Fruit fly (Drosophila melanogaster) whole organism, pupa: ENCODE results near the gene PIG-P.

Source experiments
- CG10348 ChIP-seq: fragments of 200-800 bp; sonication (Bioruptor generic); IDR thresholded peaks from 2 replicates; pipeline ENCODE4 v1.3.6; 2022; ENCODE audit warnings: missing biosample characterization, missing genetic modification characterization
- CG12605 ChIP-seq: fragments of 200-800 bp; sonication (Bioruptor generic); IDR thresholded peaks from 2 replicates; pipeline ENCODE4 v1.3.6; 2022; ENCODE audit warnings: missing biosample characterization, missing genetic modification characterization
- CG13204 ChIP-seq: fragments of 200-800 bp; sonication (Bioruptor generic); optimal IDR thresholded peaks from 2 replicates; lab custom pipeline; 2018; ENCODE audit warnings: missing biosample characterization, mild to moderate bottlenecking, missing genetic modification characterization, moderate library complexity
- CG14655 ChIP-seq: fragments of 200-800 bp; sonication (Bioruptor generic); optimal IDR thresholded peaks from 3 replicates; lab custom pipeline; 2017; ENCODE audit warnings: mild to moderate bottlenecking, missing biosample characterization, missing genetic modification reagents, missing genetic modification characterization
- CG15710 ChIP-seq: fragments of 200-800 bp; sonication (Bioruptor generic); optimal IDR thresholded peaks from 2 replicates; lab custom pipeline; 2018; ENCODE audit warnings: missing biosample characterization, mild to moderate bottlenecking, missing genetic modification characterization, moderate library complexity
- CG17806 ChIP-seq: fragments of 200-800 bp; sonication (Bioruptor generic); optimal IDR thresholded peaks from 2 replicates; lab custom pipeline; 2018; ENCODE audit warnings: missing biosample characterization, mild to moderate bottlenecking, missing genetic modification characterization, moderate library complexity
- CG32121 ChIP-seq: fragments of 200-800 bp; sonication (Bioruptor generic); IDR thresholded peaks from 2 replicates; pipeline ENCODE4 v1.3.6; 2022; ENCODE audit warnings: missing biosample characterization, missing genetic modification characterization
- CG34367 ChIP-seq: fragments of 200-800 bp; sonication (Bioruptor generic); optimal IDR thresholded peaks from 2 replicates; lab custom pipeline; 2018; ENCODE audit warnings: missing biosample characterization, mild to moderate bottlenecking, missing genetic modification characterization
- CG4496 ChIP-seq: fragments of 200-800 bp; sonication (Bioruptor generic); IDR thresholded peaks from 3 replicates; pipeline ENCODE4 v1.3.6; 2022; ENCODE audit warnings: missing biosample characterization, missing genetic modification characterization
- CG8159 ChIP-seq: fragments of 200-800 bp; sonication (Bioruptor generic); optimal IDR thresholded peaks from 3 replicates; lab custom pipeline; 2018; ENCODE audit warnings: missing biosample characterization, mild to moderate bottlenecking, missing genetic modification characterization, moderate library complexity
- CG8301 ChIP-seq: fragments of 200-800 bp; sonication (Bioruptor generic); optimal IDR thresholded peaks from 2 replicates; lab custom pipeline; 2018; ENCODE audit warnings: missing biosample characterization, mild to moderate bottlenecking, missing genetic modification characterization
- CG9948 ChIP-seq: fragments of 200-800 bp; sonication (Bioruptor generic); optimal IDR thresholded peaks from 2 replicates; lab custom pipeline; 2018; ENCODE audit warnings: missing biosample characterization, mild to moderate bottlenecking, missing genetic modification characterization, moderate library complexity
- D1 ChIP-seq: fragments of 200-800 bp; sonication (Bioruptor generic); optimal IDR thresholded peaks from 2 replicates; lab custom pipeline; 2018; ENCODE audit warnings: missing biosample characterization, mild to moderate bottlenecking, missing genetic modification characterization, moderate library complexity
- EcR ChIP-seq: fragments of 200-800 bp; sonication (Bioruptor generic); optimal IDR thresholded peaks from 3 replicates; lab custom pipeline; 2019; ENCODE audit warnings: missing biosample characterization, missing genetic modification characterization, mild to moderate bottlenecking, moderate library complexity, missing genetic modification reagents
- Ets98B ChIP-seq: fragments of 200-800 bp; sonication (Bioruptor generic); IDR thresholded peaks from 2 replicates; pipeline ENCODE4 v1.3.6; 2022; ENCODE audit warnings: missing biosample characterization, missing genetic modification characterization
- Pif1A ChIP-seq: fragments of 200-800 bp; sonication (Bioruptor generic); optimal IDR thresholded peaks from 3 replicates; lab custom pipeline; 2016; ENCODE audit warnings: missing biosample characterization, missing genetic modification characterization
- Pif1B ChIP-seq: fragments of 200-800 bp; sonication (Bioruptor generic); optimal IDR thresholded peaks from 3 replicates; lab custom pipeline; 2016; ENCODE audit warnings: missing biosample characterization, missing genetic modification characterization
- Snoo ChIP-seq: fragments of 200-800 bp; sonication (Bioruptor generic); optimal IDR thresholded peaks from 3 replicates; lab custom pipeline; 2017; ENCODE audit warnings: missing biosample characterization, mild to moderate bottlenecking, missing genetic modification characterization, inconsistent platforms
- fd96Ca ChIP-seq: fragments of 200-800 bp; sonication (Bioruptor generic); IDR thresholded peaks from 3 replicates; pipeline ENCODE4 v1.3.6; 2022; ENCODE audit warnings: missing biosample characterization, missing genetic modification characterization
- gl ChIP-seq: fragments of 200-800 bp; sonication (Bioruptor generic); optimal IDR thresholded peaks from 2 replicates; lab custom pipeline; 2018; ENCODE audit warnings: missing biosample characterization, mild to moderate bottlenecking, missing genetic modification characterization
- rn ChIP-seq: fragments of 200-800 bp; sonication (Bioruptor generic); IDR thresholded peaks from 2 replicates; pipeline ENCODE4 v1.3.6; 2022; ENCODE audit warnings: missing biosample characterization, missing genetic modification characterization

The PIG-P gene

dm6 chr3R:26031968-26032610 is 25.9 kb downstream of the PIG-P start:
- TF ChIP-seq CG13204 (GFP tag; lab: Kevin White, UChicago) (no peak), EcR (GFP tag; lab: Kevin White, UChicago) (peak; percentile 60)

- no peak for TF ChIP-seq fd96Ca (GFP tag; lab: Robert Waterston, UW)
- TF ChIP-seq Pif1A, result no peak
- TF ChIP-seq gl (tag; lab: Kevin White, UChicago), result no peak
- TF ChIP-seq CG12605, result no peak
- no peak for TF ChIP-seq CG4496 (GFP tag; lab: Robert Waterston, UW)
- no peak for TF ChIP-seq Snoo (tag; lab: Kevin White, UChicago)
- no peak for TF ChIP-seq CG15710 (tag; lab: Kevin White, UChicago)
- no peak for TF ChIP-seq CG8159 (tag; lab: Kevin White, UChicago)
- TF ChIP-seq CG14655 (GFP tag; lab: Kevin White, UChicago), result no peak
- TF ChIP-seq CG9948 (tag; lab: Kevin White, UChicago), result no peak
- TF ChIP-seq, all 21 proteins: peak for 0
Measured at dm6 chr3R:26030562-26030961, 27.5 kb downstream of the PIG-P start.

dm6 chr3R:26027903-26028302 is 30.1 kb downstream of the PIG-P start:
- no peak for TF ChIP-seq CG34367
- TF ChIP-seq EcR (GFP tag; lab: Kevin White, UChicago), result no peak
- TF ChIP-seq CG15710 (tag; lab: Kevin White, UChicago), result no peak
- no peak for TF ChIP-seq rn
- TF ChIP-seq gl (tag; lab: Kevin White, UChicago), result no peak
- TF ChIP-seq CG8301 (tag; lab: Kevin White, UChicago), result no peak
- no peak for TF ChIP-seq fd96Ca (GFP tag; lab: Robert Waterston, UW)
- no peak for TF ChIP-seq CG8159 (tag; lab: Kevin White, UChicago)
- no peak for TF ChIP-seq Snoo (tag; lab: Kevin White, UChicago)
- TF ChIP-seq Pif1B, result no peak
- TF ChIP-seq Pif1A, result no peak
- TF ChIP-seq CG32121, result no peak
- TF ChIP-seq D1 (tag; lab: Kevin White, UChicago), result no peak

dm6 chr3R:26026631-26027274 is 31.3 kb downstream of the PIG-P start:
- no peak for TF ChIP-seq CG8159 (tag; lab: Kevin White, UChicago)
- TF ChIP-seq EcR (GFP tag; lab: Kevin White, UChicago), result no peak
- TF ChIP-seq CG32121, result no peak
- no peak for TF ChIP-seq CG17806 (tag; lab: Kevin White, UChicago)
- TF ChIP-seq CG34367, result no peak
- no peak for TF ChIP-seq CG12605
- TF ChIP-seq CG10348, result no peak
- TF ChIP-seq CG4496 (GFP tag; lab: Robert Waterston, UW), result no peak
- TF ChIP-seq Ets98B (GFP tag; lab: Robert Waterston, UW), result no peak
- TF ChIP-seq Pif1A, result no peak
- no peak for TF ChIP-seq CG13204 (GFP tag; lab: Kevin White, UChicago)
- no peak for TF ChIP-seq Pif1B
- TF ChIP-seq fd96Ca (GFP tag; lab: Robert Waterston, UW), result no peak

- TF ChIP-seq CG13204 (GFP tag; lab: Kevin White, UChicago) (no peak), CG17806 (tag; lab: Kevin White, UChicago) (no peak), CG9948 (tag; lab: Kevin White, UChicago) (no peak), CG8301 (tag; lab: Kevin White, UChicago) (no peak), gl (tag; lab: Kevin White, UChicago) (no peak), CG34367 (no peak), D1 (tag; lab: Kevin White, UChicago) (no peak), CG8159 (tag; lab: Kevin White, UChicago) (no peak), EcR (GFP tag; lab: Kevin White, UChicago) (no peak), rn (no peak), CG15710 (tag; lab: Kevin White, UChicago) (no peak), Pif1A (no peak), CG12605 (no peak), CG10348 (no peak), Pif1B (no peak), Snoo (tag; lab: Kevin White, UChicago) (no peak)
Measured at dm6 chr3R:26024596-26025213, 33.3 kb downstream of the PIG-P start.

- no peak for TF ChIP-seq EcR (GFP tag; lab: Kevin White, UChicago)
- no peak for TF ChIP-seq CG15710 (tag; lab: Kevin White, UChicago)
- TF ChIP-seq CG10348, result no peak
- TF ChIP-seq, all 21 proteins: peak for 0
Measured at dm6 chr3R:26023252-26023651, 34.8 kb downstream of the PIG-P start.
